Fruit fly (Drosophila melanogaster) whole organism, embryonic: ENCODE measurements around the gene Kr-h1.

Experiments
- Atf6 ChIP-seq: fragments of 200-800 bp; sonication (Bioruptor generic); IDR thresholded peaks from 2 replicates; pipeline ENCODE4 v1.3.6; 2022; ENCODE audit warnings: missing biosample characterization, missing genetic modification characterization
- B-H1 ChIP-seq: fragments of 200-800 bp; sonication (Bioruptor generic); IDR thresholded peaks from 3 replicates; pipeline ENCODE4 v1.3.6; 2022; ENCODE audit warnings: missing biosample characterization, missing genetic modification characterization
- BEAF-32 ChIP-seq: fragments of 200-800 bp; sonication (Bioruptor generic); optimal IDR thresholded peaks from 3 replicates; lab custom pipeline; 2017; ENCODE audit warnings: missing biosample characterization, missing genetic modification characterization, mild to moderate bottlenecking, moderate library complexity, missing genetic modification reagents
- CG10209 ChIP-seq: fragments of 200-800 bp; sonication (Bioruptor generic); optimal IDR thresholded peaks from 3 replicates; lab custom pipeline; 2017; ENCODE audit warnings: missing biosample characterization, mild to moderate bottlenecking, missing genetic modification characterization, missing genetic modification reagents
- CG10654 ChIP-seq: fragments of 200-800 bp; sonication (Bioruptor generic); optimal IDR thresholded peaks from 2 replicates; lab custom pipeline; 2016; ENCODE audit warnings: missing biosample characterization, missing genetic modification characterization
- CG12071 ChIP-seq: fragments of 200-800 bp; sonication (Bioruptor generic); optimal IDR thresholded peaks from 3 replicates; lab custom pipeline; 2018; ENCODE audit warnings: missing biosample characterization, mild to moderate bottlenecking, missing genetic modification characterization
- CG12236 ChIP-seq: fragments of 200-800 bp; sonication (Bioruptor generic); optimal IDR thresholded peaks from 2 replicates; lab custom pipeline; 2016; ENCODE audit warnings: missing biosample characterization, missing genetic modification characterization
- CG12299 ChIP-seq: fragments of 200-800 bp; sonication (Bioruptor generic); optimal IDR thresholded peaks from 2 replicates; lab custom pipeline; 2018; ENCODE audit warnings: missing biosample characterization, mild to moderate bottlenecking, missing genetic modification characterization
- CG1233 ChIP-seq: fragments of 200-800 bp; sonication (Bioruptor generic); optimal IDR thresholded peaks from 4 replicates; lab custom pipeline; 2018; ENCODE audit warnings: missing biosample characterization, mild to moderate bottlenecking, missing genetic modification characterization
- CG13287 ChIP-seq: fragments of 200-800 bp; sonication (Bioruptor generic); IDR thresholded peaks from 2 replicates; pipeline ENCODE4 v1.3.6; 2022; ENCODE audit warnings: missing biosample characterization, missing genetic modification characterization; ENCODE audit not compliant: partially characterized antibody
- CG13624 ChIP-seq: fragments of 200-800 bp; sonication (Bioruptor generic); optimal IDR thresholded peaks from 2 replicates; lab custom pipeline; 2016; ENCODE audit warnings: missing biosample characterization, missing genetic modification characterization
- CG1529 ChIP-seq: fragments of 200-800 bp; sonication (Bioruptor generic); optimal IDR thresholded peaks from 3 replicates; lab custom pipeline; 2018; ENCODE audit warnings: missing biosample characterization, missing genetic modification characterization
- CG15479 ChIP-seq: fragments of 200-800 bp; sonication (Bioruptor generic); optimal IDR thresholded peaks from 3 replicates; lab custom pipeline; 2019; ENCODE audit warnings: missing biosample characterization, mild to moderate bottlenecking, missing genetic modification characterization, moderate library complexity
- CG16813 ChIP-seq: fragments of 200-800 bp; sonication (Bioruptor generic); IDR thresholded peaks from 3 replicates; pipeline ENCODE4 v1.3.6; 2022; ENCODE audit warnings: missing biosample characterization, missing genetic modification characterization; ENCODE audit not compliant: partially characterized antibody
- CG30020 ChIP-seq: fragments of 200-800 bp; optimal IDR thresholded peaks from 2 replicates; lab custom pipeline; 2019; ENCODE audit warnings: missing biosample characterization, mild to moderate bottlenecking, missing genetic modification characterization, moderate library complexity
- CG31441 ChIP-seq: fragments of 200-800 bp; sonication (Bioruptor generic); IDR thresholded peaks from 2 replicates; pipeline ENCODE4 v1.3.6; 2022; ENCODE audit warnings: missing biosample characterization, missing genetic modification characterization
- CG32532 ChIP-seq: fragments of 200-800 bp; sonication (Bioruptor generic); IDR thresholded peaks from 2 replicates; pipeline ENCODE4 v1.3.6; 2022; ENCODE audit warnings: missing biosample characterization, missing genetic modification characterization
- CG32767 ChIP-seq: fragments of 200-800 bp; sonication (Bioruptor generic); IDR thresholded peaks from 2 replicates; pipeline ENCODE4 v1.3.6; 2022; ENCODE audit warnings: missing biosample characterization, missing genetic modification characterization
- CG3281 ChIP-seq: fragments of 200-800 bp; sonication (Bioruptor generic); optimal IDR thresholded peaks from 3 replicates; lab custom pipeline; 2017; ENCODE audit warnings: missing biosample characterization, mild to moderate bottlenecking, missing genetic modification characterization
- CG4360 ChIP-seq: fragments of 200-800 bp; sonication (Bioruptor generic); IDR thresholded peaks from 2 replicates; pipeline ENCODE4 v1.3.6; 2022; ENCODE audit warnings: missing biosample characterization, missing genetic modification characterization
- CG7556 ChIP-seq: fragments of 200-800 bp; sonication (Bioruptor generic); optimal IDR thresholded peaks from 2 replicates; lab custom pipeline; 2017; ENCODE audit warnings: missing biosample characterization, mild to moderate bottlenecking, missing genetic modification characterization
- CG8359 ChIP-seq: fragments of 200-800 bp; sonication (Bioruptor generic); optimal IDR thresholded peaks from 2 replicates; lab custom pipeline; 2017; ENCODE audit warnings: missing biosample characterization, mild to moderate bottlenecking, missing genetic modification characterization, borderline replicate concordance
- CG8388 ChIP-seq: fragments of 200-800 bp; sonication (Bioruptor generic); optimal IDR thresholded peaks from 2 replicates; lab custom pipeline; 2019; ENCODE audit warnings: missing biosample characterization, mild to moderate bottlenecking, missing genetic modification characterization, moderate library complexity
- CG9215 ChIP-seq: fragments of 200-800 bp; sonication (Bioruptor generic); IDR thresholded peaks from 2 replicates; pipeline ENCODE4 v1.3.6; 2022; ENCODE audit warnings: missing biosample characterization, missing genetic modification characterization
- CTCF ChIP-seq: fragments of 200-800 bp; sonication (Bioruptor generic); optimal IDR thresholded peaks from 2 replicates; lab custom pipeline; 2017; ENCODE audit warnings: missing biosample characterization, mild to moderate bottlenecking, missing genetic modification characterization, moderate library complexity
- Doc3 ChIP-seq: fragments of 200-800 bp; sonication (Bioruptor generic); IDR thresholded peaks from 3 replicates; pipeline ENCODE4 v1.3.6; 2022; ENCODE audit warnings: missing biosample characterization, missing genetic modification characterization; ENCODE audit not compliant: partially characterized antibody
- Eip74EF ChIP-seq, 2 experiments: fragments of 200-800 bp in 1 of 2; fragments of >200 bp in 1 of 2; sonication (Bioruptor generic) in 1 of 2; optimal IDR thresholded peaks; 2 replicates each; lab custom pipeline; 2017 to 2019; ENCODE audit warnings: missing biosample characterization in 2 of 2, missing genetic modification characterization in 2 of 2, mild to moderate bottlenecking in 1 of 2, moderate library complexity in 1 of 2
- HLH4C ChIP-seq: fragments of 200-800 bp; sonication (Bioruptor generic); IDR thresholded peaks from 3 replicates; pipeline ENCODE4 v1.3.6; 2022; ENCODE audit warnings: missing biosample characterization, missing genetic modification characterization; ENCODE audit not compliant: partially characterized antibody
- Hr3 ChIP-seq: fragments of 200-800 bp; sonication (Bioruptor generic); optimal IDR thresholded peaks from 3 replicates; lab custom pipeline; 2016; ENCODE audit warnings: missing biosample characterization, missing genetic modification characterization
- MESR4 ChIP-seq: fragments of 200-800 bp; sonication (Bioruptor generic); optimal IDR thresholded peaks from 2 replicates; lab custom pipeline; 2018; ENCODE audit warnings: missing biosample characterization, mild to moderate bottlenecking, missing genetic modification characterization, moderate library complexity
- Myb ChIP-seq: fragments of 200-800 bp; sonication (Bioruptor generic); optimal IDR thresholded peaks from 2 replicates; lab custom pipeline; 2016; ENCODE audit warnings: missing biosample characterization, missing genetic modification characterization
- br ChIP-seq: fragments of >200 bp; optimal IDR thresholded peaks from 2 replicates; lab custom pipeline; 2017
- chif ChIP-seq, 2 experiments: fragments of 200-800 bp; sonication (Bioruptor generic); optimal IDR thresholded peaks; 3 replicates each; lab custom pipeline; 2016; ENCODE audit warnings: missing biosample characterization in 2 of 2, missing genetic modification characterization in 2 of 2
- crc ChIP-seq: fragments of 200-800 bp; sonication (Bioruptor generic); optimal IDR thresholded peaks from 2 replicates; lab custom pipeline; 2016; ENCODE audit warnings: missing biosample characterization, missing genetic modification characterization
- da ChIP-seq: fragments of 200-800 bp; sonication (Bioruptor generic); optimal IDR thresholded peaks from 2 replicates; lab custom pipeline; 2016; ENCODE audit warnings: missing biosample characterization, missing genetic modification characterization
- dmrt99B ChIP-seq: fragments of 200-800 bp; sonication (Bioruptor generic); optimal IDR thresholded peaks from 2 replicates; lab custom pipeline; 2018; ENCODE audit warnings: missing biosample characterization, mild to moderate bottlenecking, missing genetic modification characterization, moderate library complexity
- exex ChIP-seq: fragments of 200-800 bp; sonication (Bioruptor generic); optimal IDR thresholded peaks from 4 replicates; lab custom pipeline; 2018; ENCODE audit warnings: missing biosample characterization, mild to moderate bottlenecking, missing genetic modification characterization, moderate library complexity
- ham ChIP-seq: fragments of 200-800 bp; sonication (Bioruptor generic); IDR thresholded peaks from 2 replicates; pipeline ENCODE4 v1.3.6; 2022; ENCODE audit warnings: missing biosample characterization, missing genetic modification characterization
- hth ChIP-seq: fragments of >200 bp; optimal IDR thresholded peaks from 2 replicates; lab custom pipeline; 2017; ENCODE audit warnings: inconsistent platforms
- kay ChIP-seq: fragments of 200-800 bp; sonication (Bioruptor generic); optimal IDR thresholded peaks from 2 replicates; lab custom pipeline; 2016; ENCODE audit warnings: missing biosample characterization, missing genetic modification characterization
- nom ChIP-seq: fragments of 200-800 bp; sonication (Bioruptor generic); optimal IDR thresholded peaks from 2 replicates; lab custom pipeline; 2017; ENCODE audit warnings: missing biosample characterization, missing genetic modification characterization, mild to moderate bottlenecking, moderate library complexity, missing genetic modification reagents
- org-1 ChIP-seq: fragments of 200-800 bp; sonication (Bioruptor generic); optimal IDR thresholded peaks from 2 replicates; lab custom pipeline; 2017; ENCODE audit warnings: missing biosample characterization, missing genetic modification characterization
- peb ChIP-seq: fragments of 200-800 bp; sonication (Bioruptor generic); IDR thresholded peaks from 2 replicates; pipeline ENCODE4 v1.3.6; 2022; ENCODE audit warnings: missing biosample characterization, missing genetic modification characterization
- pfk ChIP-seq: fragments of 200-800 bp; sonication (Bioruptor generic); optimal IDR thresholded peaks from 2 replicates; lab custom pipeline; 2018; ENCODE audit warnings: missing biosample characterization, mild to moderate bottlenecking, missing genetic modification characterization, moderate library complexity
- pho ChIP-seq: fragments of 200-800 bp; sonication (Bioruptor generic); optimal IDR thresholded peaks from 2 replicates; lab custom pipeline; 2016; ENCODE audit warnings: missing biosample characterization, missing genetic modification characterization
- sob ChIP-seq: fragments of 200-800 bp; sonication (Bioruptor generic); IDR thresholded peaks from 2 replicates; pipeline ENCODE4 v1.3.6; 2022; ENCODE audit warnings: missing biosample characterization, missing genetic modification characterization
- ssp ChIP-seq: fragments of 200-800 bp; sonication (Bioruptor generic); IDR thresholded peaks from 2 replicates; pipeline ENCODE4 v1.3.6; 2022; ENCODE audit warnings: missing biosample characterization, missing genetic modification characterization
- tin ChIP-seq: fragments of 200-800 bp; sonication (Bioruptor generic); optimal IDR thresholded peaks from 3 replicates; lab custom pipeline; 2016; ENCODE audit warnings: missing biosample characterization, missing genetic modification characterization
- vnd ChIP-seq: fragments of 200-800 bp; sonication (Bioruptor generic); IDR thresholded peaks from 3 replicates; pipeline ENCODE4 v1.3.6; 2022; ENCODE audit warnings: missing biosample characterization, missing genetic modification characterization; ENCODE audit not compliant: partially characterized antibody
- vvl ChIP-seq: fragments of 200-800 bp; sonication (Bioruptor generic); IDR thresholded peaks from 2 replicates; pipeline ENCODE4 v1.3.6; 2022; ENCODE audit warnings: missing biosample characterization, missing genetic modification characterization
- wdn ChIP-seq: fragments of 200-800 bp; sonication (Bioruptor generic); IDR thresholded peaks from 2 replicates; pipeline ENCODE4 v1.3.6; 2022; ENCODE audit warnings: missing biosample characterization, missing genetic modification characterization
- zen2 ChIP-seq: fragments of 200-800 bp; sonication (Bioruptor generic); IDR thresholded peaks from 3 replicates; pipeline ENCODE4 v1.3.6; 2022; ENCODE audit warnings: missing biosample characterization, missing genetic modification characterization; ENCODE audit not compliant: partially characterized antibody

The Kr-h1 gene

DNA sequence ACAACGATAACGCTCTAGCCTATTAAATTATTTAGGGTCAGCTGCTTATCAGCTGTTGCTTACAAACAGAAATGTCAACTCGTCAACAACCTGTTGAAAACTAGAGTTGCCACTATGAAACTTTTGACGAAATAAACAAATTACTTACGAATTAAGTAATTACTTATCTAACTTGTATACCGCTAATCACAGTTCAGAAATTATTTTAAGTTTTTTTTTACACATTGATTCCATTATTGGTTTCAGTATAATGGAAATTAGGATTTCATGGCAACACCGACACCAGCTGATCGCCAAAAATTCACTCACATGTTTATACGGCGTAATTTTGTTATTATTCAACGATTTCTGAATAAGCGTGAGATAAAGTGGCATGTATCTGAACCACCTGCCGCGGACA is 44.6 kb upstream of the Kr-h1 start, which contains the start of the genes CG9117 and CG31643 (continued):
- peak; percentile 42 for TF ChIP-seq Myb
- TF ChIP-seq kay: peak; percentile 33
- TF ChIP-seq CG4360: no peak
- TF ChIP-seq CG32767 (GFP tag; lab: Robert Waterston, UW): no peak
- no peak for TF ChIP-seq CG1529 (GFP tag; lab: Kevin White, UChicago)
- TF ChIP-seq CG31441 (GFP tag; lab: Robert Waterston, UW): no peak
- TF ChIP-seq crc: peak; percentile 4
- TF ChIP-seq Doc3 (GFP tag; lab: Robert Waterston, UW): peak; percentile 31; the same call in 1 of the 3 replicates
- TF ChIP-seq Eip74EF (GFP tag; optimal IDR thresholded peaks at IDR 0.05; lab: Kevin White, UChicago): no peak
- peak in 1 of 2 experiments; percentile 31 for TF ChIP-seq chif (GFP tag; optimal IDR thresholded peaks at IDR 0.05; lab: Kevin White, UChicago)
- TF ChIP-seq CG12299: peak; percentile 31
- peak; percentile 37 for TF ChIP-seq CG12236 (GFP tag; lab: Kevin White, UChicago)
- TF ChIP-seq BEAF-32 (GFP tag; lab: Kevin White, UChicago): peak; percentile 31
- TF ChIP-seq nom (GFP tag; lab: Kevin White, UChicago): peak; percentile 32
- no peak for TF ChIP-seq B-H1 (GFP tag; lab: Robert Waterston, UW)
- peak; percentile 23 for TF ChIP-seq Hr3 (GFP tag; lab: Kevin White, UChicago)
- TF ChIP-seq tin (GFP tag; lab: Kevin White, UChicago): peak; percentile 38
- TF ChIP-seq zen2 (GFP tag; lab: Robert Waterston, UW): no peak
- no peak for TF ChIP-seq CG15479 (GFP tag; lab: Kevin White, UChicago)
- TF ChIP-seq MESR4 (GFP tag; lab: Kevin White, UChicago): no peak
- TF ChIP-seq pho (GFP tag; lab: Kevin White, UChicago): peak; percentile 47
- peak; percentile 52 for TF ChIP-seq CG8388 (GFP tag; lab: Kevin White, UChicago)
- peak; percentile 26 for TF ChIP-seq CG7556 (GFP tag; lab: Kevin White, UChicago)
- TF ChIP-seq Atf6 (GFP tag; lab: Robert Waterston, UW): peak; percentile 52; the same call in 1 of the 2 replicates
- no peak for TF ChIP-seq ssp (GFP tag; lab: Robert Waterston, UW)
- TF ChIP-seq vvl (GFP tag; lab: Robert Waterston, UW): peak; percentile 31; the same call in 1 of the 2 replicates
- TF ChIP-seq wdn (GFP tag; lab: Robert Waterston, UW): no peak
- no peak for TF ChIP-seq CG8359
- no peak for TF ChIP-seq da (GFP tag; lab: Kevin White, UChicago)
- no peak for TF ChIP-seq HLH4C (GFP tag; lab: Robert Waterston, UW)
- peak; percentile 76 for TF ChIP-seq CG13624 (GFP tag; lab: Kevin White, UChicago)
- TF ChIP-seq org-1: no peak
- no peak for TF ChIP-seq CG12071 (GFP tag; lab: Kevin White, UChicago)
- TF ChIP-seq ham (GFP tag; lab: Robert Waterston, UW): no peak
- TF ChIP-seq CG30020: peak; percentile 8
- TF ChIP-seq br (lab: Kevin White, UChicago): no peak
- peak; percentile 30 for TF ChIP-seq CG1233 (GFP tag; lab: Kevin White, UChicago)
- peak; percentile 52 for TF ChIP-seq CG32532 (GFP tag; lab: Robert Waterston, UW)
- TF ChIP-seq CG10209 (GFP tag; lab: Kevin White, UChicago): peak; percentile 20
- no peak for TF ChIP-seq CG9215
- TF ChIP-seq exex (tag; lab: Kevin White, UChicago): peak; percentile 60
- TF ChIP-seq CG13287: peak; percentile 62
- no peak for TF ChIP-seq peb (GFP tag; lab: Robert Waterston, UW)
- TF ChIP-seq vnd (GFP tag; lab: Robert Waterston, UW): no peak
- TF ChIP-seq sob (GFP tag; lab: Robert Waterston, UW): peak; percentile 58; the same call in 1 of the 2 replicates
- TF ChIP-seq CG3281: no peak
- TF ChIP-seq hth (lab: Kevin White, UChicago): no peak
- TF ChIP-seq pfk: no peak
- TF ChIP-seq CTCF (GFP tag; lab: Kevin White, UChicago): no peak
- TF ChIP-seq dmrt99B: no peak
- peak; percentile 41 for TF ChIP-seq CG10654
- no peak for TF ChIP-seq CG16813 (GFP tag; lab: Robert Waterston, UW)
